Worm (Caenorhabditis elegans) whole organism, L4 larva: ENCODE data around the gene pup-2.

Experiments used
- F37D6.2 ChIP-seq: sonication (generic microtip); optimal IDR thresholded peaks from 2 replicates; lab custom pipeline; 2016; ENCODE audit warnings: mild to moderate bottlenecking, missing genetic modification characterization, missing compliant biosample characterization
- T20F7.1 ChIP-seq: fragments of 200-800 bp; sonication (Bioruptor generic); optimal IDR thresholded peaks from 2 replicates; lab custom pipeline; 2018; ENCODE audit warnings: mild to moderate bottlenecking, missing genetic modification characterization, missing compliant biosample characterization
- T26A8.4 ChIP-seq: fragments of 200-800 bp; sonication (Bioruptor generic); IDR thresholded peaks from 2 replicates; pipeline ENCODE4 v1.3.6; 2022; ENCODE audit warnings: missing genetic modification characterization, missing compliant biosample characterization
- Y105C5A.15 ChIP-seq: fragments of 200-800 bp; sonication (Bioruptor generic); IDR thresholded peaks from 2 replicates; pipeline ENCODE4 v1.3.6; 2022; ENCODE audit warnings: missing genetic modification characterization, missing compliant biosample characterization
- Y48G9A.11 ChIP-seq: fragments of 200-800 bp; sonication (Bioruptor generic); IDR thresholded peaks from 2 replicates; pipeline ENCODE4 v1.3.6; 2022; ENCODE audit warnings: missing genetic modification reagents, missing genetic modification characterization, missing compliant biosample characterization
- Y5F2A.4 ChIP-seq: fragments of 200-800 bp; sonication (Bioruptor generic); optimal IDR thresholded peaks from 2 replicates; lab custom pipeline; 2018; ENCODE audit warnings: mild to moderate bottlenecking, missing genetic modification characterization, missing compliant biosample characterization
- Y75B8A.6 ChIP-seq: fragments of 200-800 bp; sonication (Bioruptor generic); IDR thresholded peaks from 2 replicates; pipeline ENCODE4 v1.3.6; 2022; ENCODE audit warnings: missing genetic modification reagents, missing genetic modification characterization, missing compliant biosample characterization
- aha-1 ChIP-seq: fragments of 150-350 bp; peaks from one replicate; lab custom pipeline; 2014; ENCODE audit warnings: missing biosample characterization, missing genetic modification characterization
- arid-1 ChIP-seq: fragments of 200-800 bp; sonication (Bioruptor generic); conservative IDR thresholded peaks from 2 replicates; pipeline ENCODE4 v1.3.6; 2022; ENCODE audit warnings: missing genetic modification reagents, missing genetic modification characterization, missing compliant biosample characterization
- attf-4 ChIP-seq: sonication (generic microtip); optimal IDR thresholded peaks from 3 replicates; lab custom pipeline; 2017; ENCODE audit warnings: missing biosample characterization, missing genetic modification characterization
- ceh-20 ChIP-seq: fragments of 200-800 bp; sonication (Bioruptor generic); IDR thresholded peaks from 2 replicates; pipeline ENCODE4 v1.3.6; 2022; ENCODE audit warnings: missing genetic modification reagents, missing genetic modification characterization, missing compliant biosample characterization
- ceh-28 ChIP-seq: fragments of 150-350 bp; optimal IDR thresholded peaks from 2 replicates; lab custom pipeline; 2014; ENCODE audit warnings: missing biosample characterization, missing genetic modification reagents, missing genetic modification characterization
- ceh-32 ChIP-seq: sonication (generic microtip); optimal IDR thresholded peaks from 2 replicates; lab custom pipeline; 2016; ENCODE audit warnings: mild to moderate bottlenecking, missing genetic modification characterization, missing compliant biosample characterization; ENCODE audit not compliant: poor library complexity
- ceh-44 ChIP-seq: fragments of 200-800 bp; sonication (Bioruptor generic); IDR thresholded peaks from 2 replicates; pipeline ENCODE4 v1.3.6; 2022; ENCODE audit warnings: missing genetic modification reagents, missing genetic modification characterization, missing compliant biosample characterization
- ceh-62 ChIP-seq: sonication (generic microtip); optimal IDR thresholded peaks from 2 replicates; lab custom pipeline; 2017; ENCODE audit warnings: missing biosample characterization, missing genetic modification characterization
- ceh-82 ChIP-seq: sonication (generic microtip); optimal IDR thresholded peaks from 2 replicates; lab custom pipeline; 2017; ENCODE audit warnings: missing biosample characterization, missing genetic modification characterization
- ces-1 ChIP-seq: fragments of 150-350 bp; sonication (generic microtip); optimal IDR thresholded peaks from 4 replicates; lab custom pipeline; 2014; ENCODE audit warnings: missing biosample characterization, missing genetic modification reagents, missing genetic modification characterization
- cey-2 ChIP-seq: sonication (generic microtip); optimal IDR thresholded peaks from 3 replicates; lab custom pipeline; 2017; ENCODE audit warnings: missing genetic modification characterization, mild to moderate bottlenecking, missing compliant biosample characterization, antibody characterized with exemption, borderline replicate concordance; ENCODE audit not compliant: insufficient read depth
- daf-12 ChIP-seq: fragments of 150-350 bp; optimal IDR thresholded peaks from 2 replicates; lab custom pipeline; 2014; ENCODE audit warnings: missing biosample characterization, missing genetic modification reagents, missing genetic modification characterization
- daf-16 ChIP-seq, 3 experiments: sonication (generic microtip); optimal IDR thresholded peaks; 2 replicates each; lab custom pipeline; 2016 to 2017; ENCODE audit warnings: missing genetic modification characterization in 3 of 3, missing genetic modification reagents in 3 of 3, mild to moderate bottlenecking in 2 of 3, missing compliant biosample characterization in 2 of 3, missing biosample characterization in 1 of 3, moderate library complexity in 1 of 3
- daf-19 ChIP-seq: fragments of 200-800 bp; sonication (Bioruptor generic); conservative IDR thresholded peaks from 2 replicates; pipeline ENCODE4 v1.3.6; 2022; ENCODE audit warnings: missing genetic modification characterization, missing compliant biosample characterization
- dmd-6 ChIP-seq: fragments of 200-800 bp; sonication (Bioruptor generic); IDR thresholded peaks from 2 replicates; pipeline ENCODE4 v1.3.6; 2022; ENCODE audit warnings: missing genetic modification reagents, missing genetic modification characterization, missing compliant biosample characterization
- dmd-8 ChIP-seq: fragments of 200-800 bp; sonication (Bioruptor generic); IDR thresholded peaks from 2 replicates; pipeline ENCODE4 v1.3.6; 2022; ENCODE audit warnings: missing genetic modification characterization, missing compliant biosample characterization
- fkh-10 ChIP-seq: fragments of 150-350 bp; optimal IDR thresholded peaks from 2 replicates; lab custom pipeline; 2014; ENCODE audit warnings: missing biosample characterization, missing genetic modification reagents, missing genetic modification characterization
- hlh-11 ChIP-seq: fragments of 200-800 bp; sonication (Bioruptor generic); optimal IDR thresholded peaks from 2 replicates; lab custom pipeline; 2018; ENCODE audit warnings: mild to moderate bottlenecking, missing genetic modification characterization, missing compliant biosample characterization
- hmg-1.1 ChIP-seq: fragments of 200-800 bp; sonication (Bioruptor generic); IDR thresholded peaks from 2 replicates; pipeline ENCODE4 v1.3.6; 2022; ENCODE audit warnings: missing genetic modification reagents, missing genetic modification characterization, missing compliant biosample characterization
- lin-13 ChIP-seq: fragments of 150-350 bp; optimal IDR thresholded peaks from 2 replicates; lab custom pipeline; 2014; ENCODE audit warnings: missing biosample characterization, missing genetic modification reagents, missing genetic modification characterization
- lin-29 ChIP-seq: fragments of 200-800 bp; sonication (Bioruptor generic); IDR thresholded peaks from 2 replicates; pipeline ENCODE4 v1.3.6; 2022; ENCODE audit warnings: missing genetic modification reagents, missing genetic modification characterization, missing compliant biosample characterization
- lsy-2 ChIP-seq, 2 experiments: fragments of 150-350 bp in 1 of 2; sonication (generic microtip) in 1 of 2; optimal IDR thresholded peaks; 2 replicates each; lab custom pipeline; 2014 to 2017; ENCODE audit warnings: missing biosample characterization in 2 of 2, missing genetic modification characterization in 2 of 2
- madf-5 ChIP-seq, 2 experiments: fragments of 200-800 bp; sonication (Bioruptor generic); IDR thresholded peaks; 2 replicates each; pipeline ENCODE4 v1.3.6; 2022; ENCODE audit warnings: missing compliant biosample characterization in 2 of 2, missing genetic modification characterization in 2 of 2
- madf-9 ChIP-seq: fragments of 200-800 bp; sonication (Bioruptor generic); conservative IDR thresholded peaks from 2 replicates; pipeline ENCODE4 v1.3.6; 2022; ENCODE audit warnings: missing genetic modification reagents, missing genetic modification characterization, missing compliant biosample characterization
- mdl-1 ChIP-seq, 2 experiments: fragments of 150-350 bp in 1 of 2; sonication (generic microtip) in 1 of 2; optimal IDR thresholded peaks; 2 replicates each; lab custom pipeline; 2014 to 2017; ENCODE audit warnings: missing biosample characterization in 2 of 2, missing genetic modification characterization in 2 of 2
- mdt-29 ChIP-seq: fragments of 200-800 bp; sonication (Bioruptor generic); IDR thresholded peaks from 2 replicates; pipeline ENCODE4 v1.3.6; 2022; ENCODE audit warnings: missing genetic modification reagents, missing genetic modification characterization, missing compliant biosample characterization
- mes-2 ChIP-seq: sonication (generic microtip); optimal IDR thresholded peaks from 2 replicates; lab custom pipeline; 2016; ENCODE audit warnings: missing genotype, mild to moderate bottlenecking, missing genetic modification characterization, missing compliant biosample characterization; ENCODE audit not compliant: poor library complexity, severe bottlenecking
- mxl-2 ChIP-seq: fragments of 200-800 bp; sonication (Bioruptor generic); conservative IDR thresholded peaks from 2 replicates; pipeline ENCODE4 v1.3.6; 2022; ENCODE audit warnings: missing genetic modification reagents, missing genetic modification characterization, missing compliant biosample characterization
- mxl-3 ChIP-seq: fragments of 200-800 bp; sonication (Bioruptor generic); optimal IDR thresholded peaks from 2 replicates; lab custom pipeline; 2018; ENCODE audit warnings: mild to moderate bottlenecking, missing genetic modification characterization, missing compliant biosample characterization
- nhr-11 ChIP-seq: fragments of 150-350 bp; optimal IDR thresholded peaks from 2 replicates; lab custom pipeline; 2014; ENCODE audit warnings: missing biosample characterization, missing genetic modification characterization
- nhr-237 ChIP-seq: sonication (generic microtip); optimal IDR thresholded peaks from 2 replicates; lab custom pipeline; 2017; ENCODE audit warnings: missing biosample characterization, missing genetic modification characterization
- nhr-28 ChIP-seq: fragments of 150-350 bp; optimal IDR thresholded peaks from 2 replicates; lab custom pipeline; 2014; ENCODE audit warnings: missing biosample characterization, missing genetic modification characterization
- nhr-42 ChIP-seq: fragments of 200-800 bp; sonication (Bioruptor generic); IDR thresholded peaks from 2 replicates; pipeline ENCODE4 v1.3.6; 2022; ENCODE audit warnings: missing genetic modification characterization, missing compliant biosample characterization
- nhr-48 ChIP-seq: sonication (generic microtip); optimal IDR thresholded peaks from 2 replicates; lab custom pipeline; 2016; ENCODE audit warnings: mild to moderate bottlenecking, missing genetic modification characterization, missing compliant biosample characterization
- pha-4 ChIP-seq, 2 experiments: fragments of 150-350 bp in 1 of 2; fragments of 200-800 bp in 1 of 2; sonication (Bioruptor generic) in 1 of 2; IDR thresholded peaks in 1 of 2; optimal IDR thresholded peaks in 1 of 2; 2 replicates each; pipeline versions ENCODE4 v1.3.6 to Lab custom; 2014 to 2022; ENCODE audit warnings: missing genetic modification characterization in 2 of 2, missing genetic modification reagents in 2 of 2, missing biosample characterization in 1 of 2, missing compliant biosample characterization in 1 of 2
- pqm-1 ChIP-seq: sonication (generic microtip); optimal IDR thresholded peaks from 2 replicates; lab custom pipeline; 2017; ENCODE audit warnings: missing biosample characterization, missing genetic modification characterization
- sdz-12 ChIP-seq: fragments of 200-800 bp; sonication (Bioruptor generic); optimal IDR thresholded peaks from 2 replicates; lab custom pipeline; 2018; ENCODE audit warnings: mild to moderate bottlenecking, missing genetic modification characterization, missing compliant biosample characterization
- skn-1 ChIP-seq: fragments of 150-350 bp; optimal IDR thresholded peaks from 2 replicates; lab custom pipeline; 2014; ENCODE audit warnings: missing biosample characterization, missing genetic modification characterization
- snpc-4 ChIP-seq: fragments of 150-350 bp; optimal IDR thresholded peaks from 2 replicates; lab custom pipeline; 2014; ENCODE audit warnings: missing biosample characterization, missing genetic modification characterization
- spr-3 ChIP-seq: fragments of 200-800 bp; sonication (Bioruptor generic); optimal IDR thresholded peaks from 2 replicates; lab custom pipeline; 2018; ENCODE audit warnings: mild to moderate bottlenecking, missing genetic modification characterization, missing compliant biosample characterization
- unc-130 ChIP-seq: sonication (generic microtip); optimal IDR thresholded peaks from 2 replicates; lab custom pipeline; 2016; ENCODE audit warnings: missing genetic modification reagents, missing genetic modification characterization, missing compliant biosample characterization
- zfp-2 ChIP-seq: sonication (generic microtip); optimal IDR thresholded peaks from 2 replicates; lab custom pipeline; 2016; ENCODE audit warnings: mild to moderate bottlenecking, missing genetic modification characterization, missing compliant biosample characterization
- zip-2 ChIP-seq: fragments of 150-350 bp; optimal IDR thresholded peaks from 2 replicates; lab custom pipeline; 2014; ENCODE audit warnings: missing biosample characterization, missing genetic modification characterization
- ztf-7 ChIP-seq: fragments of 150-350 bp; optimal IDR thresholded peaks from 2 replicates; lab custom pipeline; 2014; ENCODE audit warnings: missing biosample characterization, missing genetic modification characterization

pup-2 gene

DNA sequence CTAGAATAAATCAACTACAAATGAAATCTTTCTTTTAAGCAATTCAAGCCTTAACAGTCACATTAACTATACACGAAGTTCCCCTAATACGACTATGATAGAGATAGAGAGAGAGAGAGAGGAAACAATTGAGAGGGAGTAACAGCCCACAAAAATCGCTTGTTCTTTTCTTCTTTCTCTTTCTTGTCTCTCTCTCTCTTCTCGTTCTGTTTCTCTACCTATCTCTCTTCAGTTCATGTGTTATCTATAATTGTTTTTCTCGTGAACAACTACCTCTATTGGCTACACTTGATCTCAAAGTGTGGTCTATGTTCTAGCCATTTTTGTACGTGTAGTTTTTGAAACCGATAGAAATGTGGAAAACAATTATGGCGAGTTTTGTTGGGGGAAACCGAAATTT, 16.9 kb downstream of the pup-2 start:
- TF ChIP-seq snpc-4, result no peak
- TF ChIP-seq sdz-12 (GFP tag; lab: Kevin White, UChicago), result no peak
- no peak for TF ChIP-seq skn-1
- TF ChIP-seq mxl-3 (GFP tag; lab: Kevin White, UChicago), result peak; percentile 10
- no peak for TF ChIP-seq mdt-29 (GFP tag; lab: Robert Waterston, UW)
- TF ChIP-seq pqm-1 (tag; lab: Kevin White, UChicago), result peak; percentile 54
- TF ChIP-seq Y75B8A.6 (GFP tag; lab: Robert Waterston, UW), result no peak
- no peak for TF ChIP-seq ceh-20
- no peak for TF ChIP-seq T26A8.4 (GFP tag; lab: Robert Waterston, UW)
- TF ChIP-seq Y48G9A.11 (GFP tag; lab: Robert Waterston, UW), result no peak
- TF ChIP-seq ceh-28, result no peak
- no peak for TF ChIP-seq ces-1 (GFP tag; lab: Kevin White, UChicago)
- no peak for TF ChIP-seq cey-2 (tag; lab: Kevin White, UChicago)
- TF ChIP-seq attf-4 (tag; lab: Kevin White, UChicago), result no peak
- peak; percentile 85 for TF ChIP-seq nhr-11 (tag; lab: Kevin White, UChicago)
- no peak for TF ChIP-seq daf-16 (GFP tag; optimal IDR thresholded peaks at IDR 0.05; lab: Kevin White, UChicago)
- peak; percentile 85 for TF ChIP-seq daf-16 (tag; optimal IDR thresholded peaks at IDR 0.05; lab: Kevin White, UChicago)
- TF ChIP-seq mes-2 (tag; lab: Kevin White, UChicago), result peak; percentile 35
- TF ChIP-seq lin-29 (GFP tag; lab: Robert Waterston, UW), result no peak
- TF ChIP-seq T20F7.1 (GFP tag; lab: Kevin White, UChicago), result peak; percentile 46
- peak; percentile 83 for TF ChIP-seq hlh-11 (tag; lab: Kevin White, UChicago)
- no peak for TF ChIP-seq ceh-32 (tag; lab: Kevin White, UChicago)
- no peak for TF ChIP-seq spr-3 (GFP tag; lab: Kevin White, UChicago)
- no peak for TF ChIP-seq zfp-2 (tag; lab: Kevin White, UChicago)
- no peak for TF ChIP-seq unc-130 (GFP tag; lab: Kevin White, UChicago)
- TF ChIP-seq mdl-1 (tag; optimal IDR thresholded peaks at IDR 0.05; lab: Kevin White, UChicago), result peak in 1 of 2 experiments; percentile 75
- no peak for TF ChIP-seq arid-1
- TF ChIP-seq nhr-42 (GFP tag; lab: Robert Waterston, UW), result no peak
- 0 out of 2 replicates have a peak, but pooled peaks have one; percentile 38 for TF ChIP-seq hmg-1.1
- TF ChIP-seq madf-5 (GFP tag; IDR thresholded peaks at IDR 0.05; lab: Robert Waterston, UW), result no peak
- TF ChIP-seq ztf-7 (tag; lab: Kevin White, UChicago), result peak; percentile 25
- no peak for TF ChIP-seq ceh-62
- TF ChIP-seq lsy-2 (tag; optimal IDR thresholded peaks at IDR 0.05; lab: Kevin White, UChicago), result peak; percentile 19 to 55
- TF ChIP-seq daf-19 (GFP tag; lab: Robert Waterston, UW), result no peak
- peak; percentile 11 for TF ChIP-seq nhr-48
- TF ChIP-seq Y5F2A.4 (GFP tag; lab: Kevin White, UChicago), result no peak
- TF ChIP-seq pha-4 (GFP tag; IDR thresholded peaks at IDR 0.05; lab: Robert Waterston, UW), result 0 out of 2 replicates have a peak, but pooled peaks have one; percentile 18
- TF ChIP-seq pha-4 (tag; optimal IDR thresholded peaks at IDR 0.05; lab: Kevin White, UChicago), result no peak
- peak; percentile 69 for TF ChIP-seq dmd-6 (GFP tag; lab: Robert Waterston, UW)
- no peak for TF ChIP-seq madf-9 (GFP tag; lab: Robert Waterston, UW)
- TF ChIP-seq dmd-8, result no peak
- TF ChIP-seq nhr-237 (tag; lab: Kevin White, UChicago), result no peak
- TF ChIP-seq lin-13, result no peak
- TF ChIP-seq nhr-28 (tag; lab: Kevin White, UChicago), result peak; percentile 100
- TF ChIP-seq ceh-82 (tag; lab: Kevin White, UChicago), result no peak
- TF ChIP-seq F37D6.2 (tag; lab: Kevin White, UChicago), result no peak
- TF ChIP-seq Y105C5A.15 (GFP tag; lab: Robert Waterston, UW), result no peak
- TF ChIP-seq fkh-10 (GFP tag; lab: Kevin White, UChicago), result no peak
- no peak for TF ChIP-seq daf-12 (tag; lab: Kevin White, UChicago)
- no peak for TF ChIP-seq ceh-44
- peak; percentile 64 for TF ChIP-seq aha-1 (tag; lab: Kevin White, UChicago)
- TF ChIP-seq mxl-2 (GFP tag; lab: Robert Waterston, UW), result no peak
- TF ChIP-seq zip-2 (tag; lab: Kevin White, UChicago), result no peak
